Worm (Caenorhabditis elegans) whole organism, L4 larva: ENCODE measurements around the gene srz-91.

ENCODE experiments used
- F10B5.3 ChIP-seq: sonication (generic microtip); optimal IDR thresholded peaks from 2 replicates; lab custom pipeline; 2016; ENCODE audit warnings: mild to moderate bottlenecking, missing genetic modification characterization, missing compliant biosample characterization
- F26F4.8 ChIP-seq: fragments of 200-800 bp; sonication (Bioruptor generic); conservative IDR thresholded peaks from 2 replicates; pipeline ENCODE4 v1.3.6; 2022; ENCODE audit warnings: missing genetic modification characterization, missing compliant biosample characterization
- F49E8.2 ChIP-seq: sonication (generic microtip); optimal IDR thresholded peaks from 2 replicates; lab custom pipeline; 2016; ENCODE audit warnings: missing compliant biosample characterization, mild to moderate bottlenecking, missing genetic modification characterization, borderline replicate concordance
- R02D3.7 ChIP-seq: fragments of 150-350 bp; sonication (generic microtip); optimal IDR thresholded peaks from 3 replicates; lab custom pipeline; 2014; ENCODE audit warnings: missing biosample characterization, missing genetic modification characterization
- Y105C5A.15 ChIP-seq: fragments of 200-800 bp; sonication (Bioruptor generic); IDR thresholded peaks from 2 replicates; pipeline ENCODE4 v1.3.6; 2022; ENCODE audit warnings: missing genetic modification characterization, missing compliant biosample characterization
- Y75B8A.6 ChIP-seq: fragments of 200-800 bp; sonication (Bioruptor generic); IDR thresholded peaks from 2 replicates; pipeline ENCODE4 v1.3.6; 2022; ENCODE audit warnings: missing genetic modification reagents, missing genetic modification characterization, missing compliant biosample characterization
- ZK337.2 ChIP-seq: fragments of 200-800 bp; sonication (Bioruptor generic); IDR thresholded peaks from 2 replicates; pipeline ENCODE4 v1.3.6; 2022; ENCODE audit warnings: missing genetic modification reagents, missing genetic modification characterization, missing compliant biosample characterization
- arid-1 ChIP-seq: fragments of 200-800 bp; sonication (Bioruptor generic); conservative IDR thresholded peaks from 2 replicates; pipeline ENCODE4 v1.3.6; 2022; ENCODE audit warnings: missing genetic modification reagents, missing genetic modification characterization, missing compliant biosample characterization
- ceh-32 ChIP-seq: sonication (generic microtip); optimal IDR thresholded peaks from 2 replicates; lab custom pipeline; 2016; ENCODE audit warnings: mild to moderate bottlenecking, missing genetic modification characterization, missing compliant biosample characterization; ENCODE audit not compliant: poor library complexity
- ceh-82 ChIP-seq: sonication (generic microtip); optimal IDR thresholded peaks from 2 replicates; lab custom pipeline; 2017; ENCODE audit warnings: missing biosample characterization, missing genetic modification characterization
- ces-1 ChIP-seq: fragments of 150-350 bp; sonication (generic microtip); optimal IDR thresholded peaks from 4 replicates; lab custom pipeline; 2014; ENCODE audit warnings: missing biosample characterization, missing genetic modification reagents, missing genetic modification characterization
- ctbp-1 ChIP-seq: fragments of 200-800 bp; sonication (Bioruptor generic); IDR thresholded peaks from 2 replicates; pipeline ENCODE4 v1.3.6; 2022; ENCODE audit warnings: missing genetic modification reagents, missing genetic modification characterization, missing compliant biosample characterization
- daf-16 ChIP-seq, 3 experiments: sonication (generic microtip); optimal IDR thresholded peaks; 2 replicates each; lab custom pipeline; 2016 to 2017; ENCODE audit warnings: missing genetic modification characterization in 3 of 3, missing genetic modification reagents in 3 of 3, mild to moderate bottlenecking in 2 of 3, missing compliant biosample characterization in 2 of 3, missing biosample characterization in 1 of 3, moderate library complexity in 1 of 3
- daf-8 ChIP-seq: fragments of 200-800 bp; sonication (Bioruptor generic); IDR thresholded peaks from 2 replicates; pipeline ENCODE4 v1.3.6; 2022; ENCODE audit warnings: missing genetic modification characterization, missing compliant biosample characterization
- duxl-1 ChIP-seq: sonication (generic microtip); optimal IDR thresholded peaks from 2 replicates; lab custom pipeline; 2016; ENCODE audit warnings: mild to moderate bottlenecking, missing genetic modification characterization, moderate library complexity, missing compliant biosample characterization; ENCODE audit not compliant: poor library complexity
- egl-43 ChIP-seq: fragments of 200-800 bp; sonication (Bioruptor generic); IDR thresholded peaks from 2 replicates; pipeline ENCODE4 v1.3.6; 2022; ENCODE audit warnings: missing genetic modification reagents, missing genetic modification characterization, missing compliant biosample characterization
- fkh-10 ChIP-seq: fragments of 150-350 bp; optimal IDR thresholded peaks from 2 replicates; lab custom pipeline; 2014; ENCODE audit warnings: missing biosample characterization, missing genetic modification reagents, missing genetic modification characterization
- lim-7 ChIP-seq: fragments of 200-800 bp; sonication (Bioruptor generic); IDR thresholded peaks from 2 replicates; pipeline ENCODE4 v1.3.6; 2022; ENCODE audit warnings: missing genetic modification characterization, missing compliant biosample characterization
- lin-39 ChIP-seq: fragments of 150-350 bp; optimal IDR thresholded peaks from 2 replicates; lab custom pipeline; 2014; ENCODE audit warnings: missing biosample characterization, missing genetic modification reagents, missing genetic modification characterization
- lsy-2 ChIP-seq, 2 experiments: fragments of 150-350 bp in 1 of 2; sonication (generic microtip) in 1 of 2; optimal IDR thresholded peaks; 2 replicates each; lab custom pipeline; 2014 to 2017; ENCODE audit warnings: missing biosample characterization in 2 of 2, missing genetic modification characterization in 2 of 2
- madf-9 ChIP-seq: fragments of 200-800 bp; sonication (Bioruptor generic); conservative IDR thresholded peaks from 2 replicates; pipeline ENCODE4 v1.3.6; 2022; ENCODE audit warnings: missing genetic modification reagents, missing genetic modification characterization, missing compliant biosample characterization
- mes-2 ChIP-seq: sonication (generic microtip); optimal IDR thresholded peaks from 2 replicates; lab custom pipeline; 2016; ENCODE audit warnings: missing genotype, mild to moderate bottlenecking, missing genetic modification characterization, missing compliant biosample characterization; ENCODE audit not compliant: poor library complexity, severe bottlenecking
- nhr-11 ChIP-seq: fragments of 150-350 bp; optimal IDR thresholded peaks from 2 replicates; lab custom pipeline; 2014; ENCODE audit warnings: missing biosample characterization, missing genetic modification characterization
- nhr-25 ChIP-seq: sonication (generic microtip); optimal IDR thresholded peaks from 2 replicates; lab custom pipeline; 2017; ENCODE audit warnings: missing genetic modification characterization, mild to moderate bottlenecking, missing compliant biosample characterization, antibody characterized with exemption, moderate library complexity, borderline replicate concordance; ENCODE audit not compliant: insufficient read depth
- nhr-28 ChIP-seq: fragments of 150-350 bp; optimal IDR thresholded peaks from 2 replicates; lab custom pipeline; 2014; ENCODE audit warnings: missing biosample characterization, missing genetic modification characterization
- php-3 ChIP-seq: fragments of 200-800 bp; sonication (Bioruptor generic); IDR thresholded peaks from 2 replicates; pipeline ENCODE4 v1.3.6; 2022; ENCODE audit warnings: missing genetic modification reagents, missing genetic modification characterization, missing compliant biosample characterization
- pqm-1 ChIP-seq: sonication (generic microtip); optimal IDR thresholded peaks from 2 replicates; lab custom pipeline; 2017; ENCODE audit warnings: missing biosample characterization, missing genetic modification characterization
- snpc-4 ChIP-seq: fragments of 150-350 bp; optimal IDR thresholded peaks from 2 replicates; lab custom pipeline; 2014; ENCODE audit warnings: missing biosample characterization, missing genetic modification characterization
- unc-39 ChIP-seq: sonication (generic microtip); optimal IDR thresholded peaks from 2 replicates; lab custom pipeline; 2017; ENCODE audit warnings: missing biosample characterization, missing genetic modification characterization
- unc-62 ChIP-seq, 3 experiments: fragments of 150-350 bp in 1 of 3; sonication (generic microtip); optimal IDR thresholded peaks in 2 of 3; peaks in 1 of 3; 1 replicate in 1 of 3; 2 replicates in 2 of 3; lab custom pipeline; 2014 to 2017; ENCODE audit warnings: missing biosample characterization in 3 of 3, missing genetic modification characterization in 3 of 3, missing genetic modification reagents in 3 of 3, missing genotype in 1 of 3
- zfp-3 ChIP-seq: fragments of 200-800 bp; sonication (Bioruptor generic); conservative IDR thresholded peaks from 2 replicates; pipeline ENCODE4 v1.3.6; 2022; ENCODE audit warnings: missing genetic modification reagents, missing genetic modification characterization, missing compliant biosample characterization
- zip-11 ChIP-seq: fragments of 200-800 bp; sonication (Bioruptor generic); IDR thresholded peaks from 2 replicates; pipeline ENCODE4 v1.3.6; 2022; ENCODE audit warnings: missing genetic modification characterization, missing compliant biosample characterization
- zip-2 ChIP-seq: fragments of 150-350 bp; optimal IDR thresholded peaks from 2 replicates; lab custom pipeline; 2014; ENCODE audit warnings: missing biosample characterization, missing genetic modification characterization
- ztf-7 ChIP-seq: fragments of 150-350 bp; optimal IDR thresholded peaks from 2 replicates; lab custom pipeline; 2014; ENCODE audit warnings: missing biosample characterization, missing genetic modification characterization

Gene srz-91

DNA sequence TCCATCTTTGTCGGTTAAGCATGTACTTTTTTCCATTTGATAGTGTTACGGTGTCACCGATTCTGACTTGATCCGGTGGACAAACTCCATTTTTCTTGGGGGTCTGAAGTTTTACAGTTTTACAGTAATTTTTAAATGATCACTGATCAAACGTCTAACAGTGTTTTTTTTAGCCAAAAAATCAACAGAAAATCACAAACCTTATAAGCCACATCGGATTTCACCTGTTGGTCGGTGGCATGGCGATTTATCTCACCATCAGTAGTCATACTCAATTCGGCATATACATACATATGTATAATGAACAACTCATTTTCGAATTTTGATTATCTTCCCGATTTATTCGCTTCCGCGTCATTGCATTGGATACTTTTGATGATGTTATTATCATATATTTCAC is at the start of gene srz-91:
srz-91 (plus strand) TSS at position 301 of the 400 bp plus-strand sequence.
- TF ChIP-seq Y75B8A.6 (GFP tag; lab: Robert Waterston, UW): no peak
- TF ChIP-seq daf-8 (GFP tag; lab: Robert Waterston, UW): no peak
- TF ChIP-seq ces-1 (GFP tag; lab: Kevin White, UChicago): no peak
- TF ChIP-seq madf-9 (GFP tag; lab: Robert Waterston, UW): no peak
- TF ChIP-seq nhr-25 (tag; lab: Kevin White, UChicago): no peak
- no peak for TF ChIP-seq unc-62 (GFP tag; optimal IDR thresholded peaks at IDR 0.05 in 1 of 2; lab: Kevin White, UChicago)
- no peak for TF ChIP-seq unc-62 (tag; optimal IDR thresholded peaks at IDR 0.05; lab: Kevin White, UChicago)
- TF ChIP-seq zfp-3 (GFP tag; lab: Robert Waterston, UW): no peak
- TF ChIP-seq zip-11 (GFP tag; lab: Robert Waterston, UW): no peak
- no peak for TF ChIP-seq zip-2
- TF ChIP-seq ceh-82 (tag; lab: Kevin White, UChicago): no peak
- TF ChIP-seq ceh-32: no peak
- no peak for TF ChIP-seq snpc-4 (tag; lab: Kevin White, UChicago)
- TF ChIP-seq R02D3.7 (tag; lab: Kevin White, UChicago): no peak
- no peak for TF ChIP-seq fkh-10

DNA sequence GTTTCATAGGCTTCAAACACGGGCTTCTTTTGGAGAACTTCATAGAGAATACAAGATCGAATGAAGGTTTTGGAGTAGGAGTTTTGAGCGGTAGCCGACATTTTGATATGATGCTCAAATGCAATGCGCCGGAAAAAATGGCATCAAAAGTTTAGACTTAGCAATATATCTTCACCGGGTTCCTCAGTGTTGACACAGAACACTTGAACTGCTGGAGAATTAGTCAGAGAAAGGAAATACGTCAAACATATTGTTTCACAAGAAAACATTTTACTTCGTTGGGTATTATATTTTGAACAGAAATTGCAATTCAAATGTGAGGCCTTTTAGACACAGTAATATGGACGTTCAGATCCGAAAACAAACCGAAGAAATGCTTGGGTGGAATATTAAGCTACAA is 49.5 kb upstream of the srz-91 start, which contains the start of gene fbxa-174:
fbxa-174 (minus strand) TSS at position 101 of the 400 bp plus-strand sequence.
- TF ChIP-seq lim-7 (no peak), zip-11 (GFP tag; lab: Robert Waterston, UW) (no peak), ctbp-1 (GFP tag; lab: Robert Waterston, UW) (no peak), duxl-1 (tag; lab: Kevin White, UChicago) (no peak), nhr-28 (tag; lab: Kevin White, UChicago) (no peak), unc-39 (no peak), ZK337.2 (GFP tag; lab: Robert Waterston, UW) (no peak), arid-1 (no peak), nhr-11 (tag; lab: Kevin White, UChicago) (no peak), daf-16 (GFP tag; optimal IDR thresholded peaks at IDR 0.05; lab: Kevin White, UChicago) (no peak), daf-16 (tag; optimal IDR thresholded peaks at IDR 0.05; lab: Kevin White, UChicago) (no peak), Y105C5A.15 (GFP tag; lab: Robert Waterston, UW) (no peak), php-3 (GFP tag; lab: Robert Waterston, UW) (no peak), mes-2 (tag; lab: Kevin White, UChicago) (no peak), lsy-2 (tag; optimal IDR thresholded peaks at IDR 0.05; lab: Kevin White, UChicago) (no peak)
- TF ChIP-seq, all 104 proteins: peak for 0

DNA sequence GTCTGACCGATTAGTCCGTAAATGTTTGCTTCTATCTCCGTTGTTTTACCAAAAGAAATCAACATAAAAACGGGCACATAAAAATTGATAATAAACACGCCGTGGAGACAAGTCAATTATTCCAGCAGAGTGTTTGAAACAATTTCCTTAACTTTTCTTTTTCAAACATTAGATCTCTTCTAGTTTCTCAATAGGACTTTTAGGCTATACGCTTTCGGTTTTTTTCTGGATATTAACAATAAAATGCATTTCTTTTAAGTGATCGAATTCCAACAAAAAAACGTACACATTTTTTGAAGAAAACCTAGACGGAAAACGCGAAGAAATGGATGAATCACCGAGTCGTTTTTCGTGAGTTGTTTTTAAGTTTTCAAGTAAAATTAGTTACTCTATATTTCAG is 49.0 kb upstream of the srz-91 start, which contains the start of gene fbxa-172:
fbxa-172 (plus strand) TSS at position 301 of the 400 bp plus-strand sequence.
- no peak for TF ChIP-seq nhr-25 (tag; lab: Kevin White, UChicago)

- TF ChIP-seq unc-62 (GFP tag; optimal IDR thresholded peaks at IDR 0.05 in 1 of 2; lab: Kevin White, UChicago): no peak
- TF ChIP-seq unc-62 (tag; optimal IDR thresholded peaks at IDR 0.05; lab: Kevin White, UChicago): no peak
- no peak for TF ChIP-seq pqm-1
- TF ChIP-seq F10B5.3 (tag; lab: Kevin White, UChicago): no peak
- no peak for TF ChIP-seq ztf-7 (tag; lab: Kevin White, UChicago)
- TF ChIP-seq F26F4.8 (GFP tag; lab: Robert Waterston, UW): no peak
- no peak for TF ChIP-seq F49E8.2 (tag; lab: Kevin White, UChicago)
- no peak for TF ChIP-seq ctbp-1 (GFP tag; lab: Robert Waterston, UW)
- TF ChIP-seq egl-43: no peak
- TF ChIP-seq lin-39 (tag; lab: Kevin White, UChicago): no peak
- TF ChIP-seq, all 104 proteins: peak for 0
Observed at ce11 chrV:17565903-17566302, 42.0 kb upstream of the srz-91 start, which contains the start of gene fbxa-171. fbxa-171 (minus strand) TSS chrV:17566003.
